Worm (Caenorhabditis elegans) whole organism, young adult: Measurements from ENCODE around the gene R05H5.4.

Source experiments
- B0019.2 ChIP-seq: fragments of 200-800 bp; sonication (Bioruptor generic); conservative IDR thresholded peaks from 2 replicates; pipeline ENCODE4 v1.3.6; 2022; ENCODE audit warnings: missing genetic modification reagents, missing genetic modification characterization, missing compliant biosample characterization
- B0035.1 ChIP-seq: sonication (generic microtip); optimal IDR thresholded peaks from 2 replicates; lab custom pipeline; 2016; ENCODE audit warnings: missing genetic modification characterization, mild to moderate bottlenecking, missing compliant biosample characterization, missing genotype, missing genetic modification reagents
- B0336.3 ChIP-seq: fragments of 200-800 bp; sonication (Bioruptor generic); IDR thresholded peaks from 2 replicates; pipeline ENCODE4 v1.3.6; 2022; ENCODE audit warnings: missing genetic modification characterization, missing compliant biosample characterization
- C06A6.2 ChIP-seq: fragments of 200-800 bp; sonication (Bioruptor generic); conservative IDR thresholded peaks from 2 replicates; pipeline ENCODE4 v1.3.6; 2022; ENCODE audit warnings: missing genetic modification characterization, missing compliant biosample characterization
- D2030.7 ChIP-seq: fragments of 200-800 bp; sonication (Bioruptor generic); IDR thresholded peaks from 2 replicates; pipeline ENCODE4 v1.3.6; 2022; ENCODE audit warnings: missing genetic modification reagents, missing genetic modification characterization, missing compliant biosample characterization
- F52B5.7 ChIP-seq: sonication (generic microtip); optimal IDR thresholded peaks from 2 replicates; lab custom pipeline; 2016; ENCODE audit warnings: mild to moderate bottlenecking, missing genetic modification characterization, missing compliant biosample characterization
- F55B11.4 ChIP-seq: sonication (generic microtip); optimal IDR thresholded peaks from 2 replicates; lab custom pipeline; 2016; ENCODE audit warnings: missing compliant biosample characterization, missing genetic modification characterization, borderline replicate concordance; ENCODE audit not compliant: insufficient read depth
- K11D2.4 ChIP-seq: fragments of 200-800 bp; sonication (Bioruptor generic); IDR thresholded peaks from 2 replicates; pipeline ENCODE4 v1.3.6; 2022; ENCODE audit warnings: missing genetic modification reagents, missing genetic modification characterization, missing compliant biosample characterization
- T26A5.8 ChIP-seq: sonication (generic microtip); optimal IDR thresholded peaks from 2 replicates; lab custom pipeline; 2016; ENCODE audit warnings: missing genetic modification characterization, missing compliant biosample characterization
- Y53F4B.3 ChIP-seq: fragments of 200-800 bp; sonication (Bioruptor generic); IDR thresholded peaks from 2 replicates; pipeline ENCODE4 v1.3.6; 2022; ENCODE audit warnings: missing genetic modification reagents, missing genetic modification characterization, missing compliant biosample characterization
- Y56A3A.18 ChIP-seq: fragments of 200-800 bp; sonication (Bioruptor generic); IDR thresholded peaks from 2 replicates; pipeline ENCODE4 v1.3.6; 2022; ENCODE audit warnings: missing genetic modification reagents, missing genetic modification characterization, missing compliant biosample characterization
- Y79H2A.3 ChIP-seq: fragments of 200-800 bp; sonication (Bioruptor generic); conservative IDR thresholded peaks from 2 replicates; pipeline ENCODE4 v1.3.6; 2022; ENCODE audit warnings: missing genetic modification reagents, missing genetic modification characterization, missing compliant biosample characterization
- ZK185.1 ChIP-seq: sonication (generic microtip); optimal IDR thresholded peaks from 2 replicates; lab custom pipeline; 2016; ENCODE audit warnings: mild to moderate bottlenecking, missing genetic modification characterization, missing compliant biosample characterization; ENCODE audit not compliant: poor library complexity, severe bottlenecking
- atf-7 ChIP-seq: sonication (generic microtip); optimal IDR thresholded peaks from 2 replicates; lab custom pipeline; 2017; ENCODE audit warnings: mild to moderate bottlenecking, missing genetic modification characterization, missing compliant biosample characterization
- attf-5 ChIP-seq: fragments of 200-800 bp; sonication (Bioruptor generic); optimal IDR thresholded peaks from 2 replicates; lab custom pipeline; 2018; ENCODE audit warnings: mild to moderate bottlenecking, missing genetic modification characterization, missing compliant biosample characterization
- bed-1 ChIP-seq: fragments of 200-800 bp; sonication (Bioruptor generic); IDR thresholded peaks from 2 replicates; pipeline ENCODE4 v1.3.6; 2022; ENCODE audit warnings: missing genetic modification reagents, missing genetic modification characterization, missing compliant biosample characterization
- cebp-2 ChIP-seq: fragments of 200-800 bp; sonication (Bioruptor generic); IDR thresholded peaks from 2 replicates; pipeline ENCODE4 v1.3.6; 2022; ENCODE audit warnings: missing genetic modification characterization, missing compliant biosample characterization
- ceh-100 ChIP-seq: fragments of 200-800 bp; sonication (Bioruptor generic); IDR thresholded peaks from 2 replicates; pipeline ENCODE4 v1.3.6; 2022; ENCODE audit warnings: missing genetic modification reagents, missing genetic modification characterization, missing compliant biosample characterization
- ceh-40 ChIP-seq: fragments of 200-800 bp; sonication (Bioruptor generic); IDR thresholded peaks from 2 replicates; pipeline ENCODE4 v1.3.6; 2022; ENCODE audit warnings: missing genetic modification characterization, missing compliant biosample characterization
- ceh-58 ChIP-seq: fragments of 200-800 bp; sonication (Bioruptor generic); IDR thresholded peaks from 2 replicates; pipeline ENCODE4 v1.3.6; 2022; ENCODE audit warnings: missing genetic modification characterization, missing compliant biosample characterization
- ceh-91 ChIP-seq: fragments of 200-800 bp; sonication (Bioruptor generic); IDR thresholded peaks from 2 replicates; pipeline ENCODE4 v1.3.6; 2022; ENCODE audit warnings: missing genetic modification reagents, missing genetic modification characterization, missing compliant biosample characterization
- dpff-1 ChIP-seq: sonication (generic microtip); optimal IDR thresholded peaks from 2 replicates; lab custom pipeline; 2017; ENCODE audit warnings: mild to moderate bottlenecking, missing genetic modification characterization, missing compliant biosample characterization
- efl-1 ChIP-seq: fragments of 150-350 bp; optimal IDR thresholded peaks from 2 replicates; lab custom pipeline; 2014; ENCODE audit warnings: missing biosample characterization, missing genetic modification reagents, missing genetic modification characterization
- egl-18 ChIP-seq: fragments of 200-800 bp; sonication (Bioruptor generic); IDR thresholded peaks from 2 replicates; pipeline ENCODE4 v1.3.6; 2022; ENCODE audit warnings: missing genetic modification reagents, missing genetic modification characterization, missing compliant biosample characterization
- ekl-4 ChIP-seq: fragments of 200-800 bp; sonication (Bioruptor generic); IDR thresholded peaks from 2 replicates; pipeline ENCODE4 v1.3.6; 2022; ENCODE audit warnings: missing genetic modification reagents, missing genetic modification characterization, missing compliant biosample characterization
- fkh-3 ChIP-seq: sonication (generic microtip); optimal IDR thresholded peaks from 2 replicates; lab custom pipeline; 2016; ENCODE audit warnings: mild to moderate bottlenecking, missing genetic modification characterization, missing compliant biosample characterization
- hlh-26 ChIP-seq: fragments of 200-800 bp; sonication (Bioruptor generic); conservative IDR thresholded peaks from 2 replicates; pipeline ENCODE4 v1.3.6; 2022; ENCODE audit warnings: missing genetic modification reagents, missing genetic modification characterization, missing compliant biosample characterization
- let-526 ChIP-seq: fragments of 200-800 bp; sonication (Bioruptor generic); IDR thresholded peaks from 2 replicates; pipeline ENCODE4 v1.3.6; 2022; ENCODE audit warnings: missing genetic modification reagents, missing genetic modification characterization, missing compliant biosample characterization
- lin-26 ChIP-seq: fragments of 200-800 bp; sonication (Bioruptor generic); IDR thresholded peaks from 2 replicates; pipeline ENCODE4 v1.3.6; 2022; ENCODE audit warnings: missing genetic modification reagents, missing genetic modification characterization, missing compliant biosample characterization
- lin-35 ChIP-seq, 3 experiments: fragments of 150-350 bp in 2 of 3; sonication (generic microtip) in 1 of 3; optimal IDR thresholded peaks; 2 replicates each; lab custom pipeline; 2014 to 2018; ENCODE audit warnings: missing biosample characterization in 3 of 3, missing genetic modification characterization in 3 of 3, missing genetic modification reagents in 3 of 3
- lin-40 ChIP-seq: sonication (generic microtip); optimal IDR thresholded peaks from 2 replicates; lab custom pipeline; 2016; ENCODE audit warnings: missing genetic modification characterization, mild to moderate bottlenecking, missing compliant biosample characterization, missing genotype, missing genetic modification reagents
- lir-1 ChIP-seq: fragments of 200-800 bp; sonication (Bioruptor generic); conservative IDR thresholded peaks from 2 replicates; pipeline ENCODE4 v1.3.6; 2022; ENCODE audit warnings: missing genetic modification reagents, missing genetic modification characterization, missing compliant biosample characterization
- madf-10 ChIP-seq: sonication (generic microtip); optimal IDR thresholded peaks from 2 replicates; lab custom pipeline; 2016; ENCODE audit warnings: mild to moderate bottlenecking, missing genetic modification characterization, missing compliant biosample characterization
- madf-6 ChIP-seq: fragments of 200-800 bp; sonication (Bioruptor generic); IDR thresholded peaks from 2 replicates; pipeline ENCODE4 v1.3.6; 2022; ENCODE audit warnings: missing genetic modification reagents, missing genetic modification characterization, missing compliant biosample characterization
- nhr-120 ChIP-seq: fragments of 200-800 bp; sonication (Bioruptor generic); IDR thresholded peaks from 2 replicates; pipeline ENCODE4 v1.3.6; 2022; ENCODE audit warnings: missing genetic modification characterization, missing compliant biosample characterization
- nhr-80 ChIP-seq: sonication (generic microtip); optimal IDR thresholded peaks from 2 replicates; lab custom pipeline; 2016; ENCODE audit warnings: missing genetic modification characterization, missing compliant biosample characterization
- pbrm-1 ChIP-seq: fragments of 200-800 bp; sonication (Bioruptor generic); IDR thresholded peaks from 2 replicates; pipeline ENCODE4 v1.3.6; 2022; ENCODE audit warnings: missing genetic modification reagents, missing genetic modification characterization, missing compliant biosample characterization
- pha-4 ChIP-seq: fragments of 150-350 bp; sonication (generic microtip); optimal IDR thresholded peaks from 2 replicates; lab custom pipeline; 2014; ENCODE audit warnings: missing biosample characterization, missing genetic modification reagents, missing genetic modification characterization
- rpc-1 ChIP-seq, 2 experiments: fragments of 150-350 bp in 1 of 2; sonication (generic microtip) in 1 of 2; optimal IDR thresholded peaks; 2 replicates each; lab custom pipeline; 2014 to 2018; ENCODE audit warnings: missing biosample characterization in 1 of 2, missing genetic modification characterization in 1 of 2, missing genetic modification reagents in 1 of 2, missing genotype in 1 of 2
- sdz-38 ChIP-seq: sonication (generic microtip); optimal IDR thresholded peaks from 2 replicates; lab custom pipeline; 2016; ENCODE audit warnings: missing genotype, missing genetic modification characterization, missing compliant biosample characterization
- snpc-1.1 ChIP-seq: sonication (generic microtip); optimal IDR thresholded peaks from 2 replicates; lab custom pipeline; 2017; ENCODE audit warnings: missing genetic modification characterization, mild to moderate bottlenecking, missing compliant biosample characterization, antibody characterized with exemption, moderate library complexity, missing genotype, missing genetic modification reagents; ENCODE audit not compliant: insufficient read depth
- tbp1 ChIP-seq: fragments of 200-800 bp; sonication (Bioruptor generic); optimal IDR thresholded peaks from 2 replicates; lab custom pipeline; 2018; ENCODE audit warnings: mild to moderate bottlenecking, missing genetic modification characterization, missing compliant biosample characterization
- ztf-22 ChIP-seq: fragments of 200-800 bp; sonication (Bioruptor generic); optimal IDR thresholded peaks from 2 replicates; lab custom pipeline; 2018; ENCODE audit warnings: mild to moderate bottlenecking, missing genetic modification characterization, moderate library complexity, missing compliant biosample characterization
- ztf-26 ChIP-seq: sonication (generic microtip); optimal IDR thresholded peaks from 2 replicates; lab custom pipeline; 2017; ENCODE audit warnings: missing genetic modification characterization, missing compliant biosample characterization
- ztf-3 ChIP-seq: fragments of 200-800 bp; sonication (Bioruptor generic); optimal IDR thresholded peaks from 2 replicates; lab custom pipeline; 2018; ENCODE audit warnings: mild to moderate bottlenecking, missing genetic modification characterization, missing compliant biosample characterization

Gene R05H5.4

ce11 chrII:10200759-10201158 is 953 bp upstream of the R05H5.4 start, which contains the start of gene arv-1 (continued):
- no peak for TF ChIP-seq lir-1 (GFP tag; lab: Robert Waterston, UW)
- peak; percentile 63; the same call in 1 of the 2 replicates for TF ChIP-seq B0019.2 (GFP tag; lab: Robert Waterston, UW)
- no peak for TF ChIP-seq D2030.7 (GFP tag; lab: Robert Waterston, UW)
- TF ChIP-seq ceh-91 = no peak
- no peak for TF ChIP-seq snpc-1.1 (tag; lab: Kevin White, UChicago)
- TF ChIP-seq let-526 (GFP tag; lab: Robert Waterston, UW) = no peak
- TF ChIP-seq atf-7 (tag; lab: Kevin White, UChicago) = no peak
- no peak for TF ChIP-seq ekl-4
- no peak for TF ChIP-seq ztf-3 (GFP tag; lab: Kevin White, UChicago)
- TF ChIP-seq madf-10 (tag; lab: Kevin White, UChicago) = no peak
- no peak for TF ChIP-seq sdz-38 (tag; lab: Kevin White, UChicago)
- TF ChIP-seq pha-4 (tag; lab: Kevin White, UChicago) = no peak
- TF ChIP-seq F55B11.4 (tag; lab: Kevin White, UChicago) = no peak
- no peak for TF ChIP-seq K11D2.4 (GFP tag; lab: Robert Waterston, UW)
- no peak for TF ChIP-seq fkh-3 (tag; lab: Kevin White, UChicago)
- TF ChIP-seq T26A5.8 (tag; lab: Kevin White, UChicago) = no peak
- TF ChIP-seq rpc-1 (optimal IDR thresholded peaks at IDR 0.05; lab: Kevin White, UChicago) = no peak
- no peak for TF ChIP-seq rpc-1 (tag; optimal IDR thresholded peaks at IDR 0.05; lab: Kevin White, UChicago)
- TF ChIP-seq lin-35 (GFP tag; optimal IDR thresholded peaks at IDR 0.05; lab: Kevin White, UChicago) = no peak
- TF ChIP-seq lin-26 (GFP tag; lab: Robert Waterston, UW) = no peak
- TF ChIP-seq ZK185.1 (tag; lab: Kevin White, UChicago) = peak; percentile 51

- peak; percentile 38; the same call in 1 of the 2 replicates for TF ChIP-seq B0336.3 (GFP tag; lab: Robert Waterston, UW)
- no peak for TF ChIP-seq hlh-26
- no peak for TF ChIP-seq Y79H2A.3 (GFP tag; lab: Robert Waterston, UW)
Observed at ce11 chrII:10198486-10198885, 1.3 kb downstream of the R05H5.4 start.

ce11 chrII:10197091-10197675 is 2.6 kb downstream of the R05H5.4 start, which contains the start of gene R05H5.3:
TSS of gene R05H5.3 (plus strand) at chrII:10197625.
- TF ChIP-seq tbp1 (GFP tag; lab: Kevin White, UChicago) (peak; percentile 57), B0035.1 (no peak), Y56A3A.18 (GFP tag; lab: Robert Waterston, UW) (no peak), attf-5 (GFP tag; lab: Kevin White, UChicago) (peak; percentile 76), ceh-58 (no peak), efl-1 (GFP tag; lab: Kevin White, UChicago) (peak; percentile 96), C06A6.2 (GFP tag; lab: Robert Waterston, UW) (no peak), madf-6 (GFP tag; lab: Robert Waterston, UW) (peak; percentile 96), lin-40 (tag; lab: Kevin White, UChicago) (no peak), ztf-26 (no peak), bed-1 (no peak), D2030.7 (GFP tag; lab: Robert Waterston, UW) (peak; percentile 96), nhr-120 (GFP tag; lab: Robert Waterston, UW) (no peak), ceh-40 (GFP tag; lab: Robert Waterston, UW) (no peak), ztf-22 (GFP tag; lab: Kevin White, UChicago) (no peak), Y53F4B.3 (GFP tag; lab: Robert Waterston, UW) (no peak), lin-26 (GFP tag; lab: Robert Waterston, UW) (no peak), B0019.2 (GFP tag; lab: Robert Waterston, UW) (peak; percentile 90), snpc-1.1 (tag; lab: Kevin White, UChicago) (peak; percentile 54), ceh-100 (GFP tag; lab: Robert Waterston, UW) (peak; percentile 94), egl-18 (GFP tag; lab: Robert Waterston, UW) (no peak), dpff-1 (tag; lab: Kevin White, UChicago) (no peak), nhr-80 (tag; lab: Kevin White, UChicago) (peak; percentile 24), F52B5.7 (no peak), pbrm-1 (GFP tag; lab: Robert Waterston, UW) (no peak), cebp-2 (GFP tag; lab: Robert Waterston, UW) (no peak)
